Fruit fly (Drosophila melanogaster) S2 (cell line): ENCODE measurements around the gene Dus2.

ENCODE experiments used
- CG8478 ChIP-seq: fragments of >200 bp; optimal IDR thresholded peaks from 2 replicates; lab custom pipeline; 2018
- CTCF ChIP-seq, 2 experiments: fragments of >200 bp; optimal IDR thresholded peaks; 2 replicates each; lab custom pipeline; 2018

DNA sequence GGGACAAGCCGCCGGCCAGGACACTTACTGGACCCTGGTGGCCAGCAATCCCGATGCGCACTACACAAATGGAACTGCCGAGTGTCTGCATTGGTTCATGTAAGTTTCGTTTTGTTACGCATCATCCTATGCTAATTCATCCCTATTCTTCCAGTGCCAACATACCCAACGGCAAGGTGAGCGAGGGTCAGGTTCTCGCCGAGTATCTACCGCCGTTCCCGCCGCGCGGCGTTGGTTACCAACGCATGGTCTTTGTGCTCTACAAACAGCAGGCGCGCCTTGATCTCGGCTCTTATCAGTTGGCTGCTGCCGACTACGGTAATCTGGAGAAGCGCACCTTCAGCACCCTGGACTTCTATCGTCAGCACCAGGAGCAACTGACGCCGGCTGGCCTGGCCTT, 10.7 kb upstream of the Dus2 start:
- no peak for TF ChIP-seq CG8478 (lab: Kevin White, UChicago)
- no peak for TF ChIP-seq CTCF (optimal IDR thresholded peaks at IDR 0.05; lab: Kevin White, UChicago)
